Worm (Caenorhabditis elegans): ENCODE measurements around the gene F21C10.5.
A peak's percentile ranks its signal among the peaks of the same experiment; 100 is the strongest.

Gene F21C10.5

ce11 chrV:9128562-9128961 lies 3.1 kb downstream of the F21C10.5 start (continued):
- no peak for TF ChIP-seq Y53G8AR.9 (GFP tag; conservative IDR thresholded peaks at IDR 0.05)
- no peak for TF ChIP-seq aptf-2 (GFP tag; conservative IDR thresholded peaks at IDR 0.05)
- no peak for TF ChIP-seq ztf-25 (GFP tag; IDR thresholded peaks at IDR 0.05)
- no peak for TF ChIP-seq rpc-1 (optimal IDR thresholded peaks at IDR 0.05)
- TF ChIP-seq rpc-1 (tag; optimal IDR thresholded peaks at IDR 0.05), result no peak
- no peak for TF ChIP-seq D2030.7 (GFP tag; IDR thresholded peaks at IDR 0.05)
- no peak for TF ChIP-seq ceh-40 (GFP tag; IDR thresholded peaks at IDR 0.05)
- no peak for TF ChIP-seq pbrm-1 (GFP tag; IDR thresholded peaks at IDR 0.05)
- no peak for TF ChIP-seq Y79H2A.3 (GFP tag; conservative IDR thresholded peaks at IDR 0.05)
- TF ChIP-seq hrde-1 (tag; optimal IDR thresholded peaks at IDR 0.05; ENCODE audit: borderline replicate concordance), result no peak
- peak; percentile 71; the same call in 1 of the 2 replicates for TF ChIP-seq cebp-1 (GFP tag; IDR thresholded peaks at IDR 0.05)
- peak; percentile 92 for TF ChIP-seq cebp-1 (tag; optimal IDR thresholded peaks at IDR 0.05)
- no peak for TF ChIP-seq lir-1 (GFP tag; conservative IDR thresholded peaks at IDR 0.05)

DNA sequence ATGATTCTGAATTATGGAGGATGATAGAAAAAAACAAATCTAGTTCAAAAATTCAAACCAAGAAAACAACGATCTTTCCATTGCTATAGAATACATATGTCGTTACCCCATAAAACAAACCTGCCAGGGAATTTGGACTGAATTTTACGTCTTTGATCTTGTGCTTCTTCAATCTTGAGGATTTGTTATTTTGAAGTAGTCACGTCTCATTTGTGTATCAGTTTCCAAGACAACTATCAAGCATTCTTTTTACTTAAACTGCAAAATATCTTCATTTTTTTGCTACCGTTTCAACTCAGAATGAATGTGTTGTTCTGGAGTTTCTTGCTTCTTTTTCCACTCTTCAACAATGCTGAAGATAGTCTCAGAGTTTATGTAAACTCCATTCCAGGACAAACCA lies 5.3 kb downstream of the F21C10.5 start, which contains the start of gene F21C10.19:
Gene F21C10.19 (plus strand): TSS at position 301 of the 400 bp plus-strand sequence.
- no peak for TF ChIP-seq bed-1 (GFP tag; IDR thresholded peaks at IDR 0.05)

DNA sequence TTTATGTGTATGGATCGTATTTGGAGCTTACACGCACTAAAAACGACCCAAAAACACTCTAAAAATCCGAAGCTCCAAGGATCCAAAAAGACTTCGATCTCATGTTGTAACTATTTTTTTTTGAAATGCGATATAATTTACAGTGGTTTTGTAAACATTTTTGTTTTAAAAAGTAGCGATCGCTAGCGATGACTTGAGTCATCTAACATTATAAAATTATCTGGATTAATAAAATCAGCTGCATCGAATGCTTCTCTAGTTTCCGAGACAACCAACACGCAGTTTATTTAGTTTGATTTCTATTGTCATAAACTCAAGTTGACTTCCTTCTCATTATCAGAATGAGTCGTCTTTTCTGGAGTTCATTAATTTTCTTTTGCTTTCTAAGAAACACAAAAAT lies 6.6 kb downstream of the F21C10.5 start, which contains the start of gene F21C10.1:
Gene F21C10.1 (plus strand): TSS at position 301 of the 400 bp plus-strand sequence.
- TF ChIP-seq somi-1 (GFP tag; optimal IDR thresholded peaks at IDR 0.05) (no peak), attf-5 (GFP tag; optimal IDR thresholded peaks at IDR 0.05) (no peak), F22D6.2 (tag; optimal IDR thresholded peaks at IDR 0.05) (no peak), dpff-1 (tag; optimal IDR thresholded peaks at IDR 0.05) (no peak), K12H6.12 (tag; optimal IDR thresholded peaks at IDR 0.05) (no peak), ceh-27 (GFP tag; optimal IDR thresholded peaks at IDR 0.05) (no peak), ceh-58 (GFP tag; IDR thresholded peaks at IDR 0.05) (no peak), ZK185.1 (tag; optimal IDR thresholded peaks at IDR 0.05; ENCODE audit: poor library complexity, severe bottlenecking) (no peak), F23B12.7 (tag; optimal IDR thresholded peaks at IDR 0.05; ENCODE audit: insufficient read depth) (no peak), B0035.1 (tag; optimal IDR thresholded peaks at IDR 0.05) (no peak), gei-17 (GFP tag; optimal IDR thresholded peaks at IDR 0.05) (no peak), let-607 (tag; optimal IDR thresholded peaks at IDR 0.05) (no peak), F10E7.11 (tag; optimal IDR thresholded peaks at IDR 0.05) (no peak), F37B4.10 (GFP tag; IDR thresholded peaks at IDR 0.05) (no peak), hsf-1 (GFP tag; IDR thresholded peaks at IDR 0.05) (no peak), lin-40 (tag; optimal IDR thresholded peaks at IDR 0.05) (no peak), snpc-1.1 (tag; optimal IDR thresholded peaks at IDR 0.05; ENCODE audit: insufficient read depth) (no peak), unc-62 (GFP tag; optimal IDR thresholded peaks at IDR 0.05) (no peak)

DNA sequence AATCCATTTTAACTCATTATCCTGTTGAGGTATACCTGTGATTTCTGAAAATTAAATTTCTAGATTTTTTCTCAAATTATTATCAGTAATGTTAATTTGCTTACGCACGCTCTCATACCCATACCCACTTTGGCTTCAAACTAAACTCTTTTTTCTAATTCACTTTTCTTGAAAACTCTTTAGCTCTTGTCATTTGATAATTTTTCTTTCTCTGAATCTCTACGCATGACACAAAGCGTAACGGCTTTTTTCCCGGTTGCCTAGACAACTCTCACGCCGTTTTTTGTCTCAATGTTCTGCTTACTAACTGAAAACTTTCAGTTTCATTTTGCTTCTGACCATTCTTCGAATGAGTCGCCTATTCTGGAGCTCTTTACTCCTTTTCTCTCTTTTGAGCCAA lies 8.5 kb downstream of the F21C10.5 start, which contains the start of gene B0222.1:
Gene B0222.1 (plus strand): TSS at position 306 of the 400 bp plus-strand sequence.
- TF ChIP-seq madf-8 (GFP tag; conservative IDR thresholded peaks at IDR 0.05) (no peak), nhr-90 (tag; optimal IDR thresholded peaks at IDR 0.05) (no peak), unc-62 (GFP tag; optimal IDR thresholded peaks at IDR 0.05) (no peak), aptf-2 (GFP tag; conservative IDR thresholded peaks at IDR 0.05) (no peak), attf-3 (GFP tag; conservative IDR thresholded peaks at IDR 0.05) (no peak), nhr-120 (GFP tag; IDR thresholded peaks at IDR 0.05) (no peak), egl-44 (GFP tag; IDR thresholded peaks at IDR 0.05) (no peak), nfyb-1 (GFP tag; IDR thresholded peaks at IDR 0.05) (no peak), tlf-1 (GFP tag; optimal IDR thresholded peaks at IDR 0.05) (no peak)

Measured in whole organism, young adult.